Worm (Caenorhabditis elegans): ENCODE measurements around the gene wah-1.

DNA sequence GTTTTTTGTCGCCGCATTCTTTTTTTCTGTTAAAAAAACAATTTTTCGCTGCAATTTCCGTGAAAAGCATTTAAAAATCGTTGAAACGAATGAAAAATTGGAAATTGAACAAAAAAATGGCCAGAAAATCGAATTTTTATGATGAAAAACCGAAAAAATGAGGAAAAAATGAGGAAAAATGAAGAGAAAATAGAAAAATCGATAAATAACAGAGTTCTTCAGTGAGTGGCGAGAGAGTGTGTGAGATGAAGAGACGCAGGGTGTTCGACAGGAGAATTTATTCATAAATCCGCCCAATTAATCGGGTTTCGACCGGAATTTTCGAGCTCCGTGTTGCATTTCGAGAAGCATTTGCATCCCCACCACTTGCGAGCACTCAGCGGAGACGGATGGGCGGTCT, 18.6 kb upstream of the wah-1 start, which contains the start of gene Y56A3A.28:
- TF ChIP-seq dve-1 (tag; optimal IDR thresholded peaks at IDR 0.05) (no peak), ceh-31 (tag; optimal IDR thresholded peaks at IDR 0.05) (no peak), ref-2 (tag; optimal IDR thresholded peaks at IDR 0.05) (no peak), pag-3 (tag; optimal IDR thresholded peaks at IDR 0.05; ENCODE audit: borderline replicate concordance) (no peak), elt-4 (tag; optimal IDR thresholded peaks at IDR 0.05) (no peak)

Measured in whole organism, late embryonic.